Worm (Caenorhabditis elegans) whole organism, late embryonic: ENCODE measurements around the gene F42A9.17.

Source experiments
- K09A11.1 ChIP-seq: sonication (generic microtip); optimal IDR thresholded peaks from 2 replicates; lab custom pipeline; 2017; ENCODE audit warnings: antibody characterized with exemption, mild to moderate bottlenecking, missing genetic modification characterization, missing compliant biosample characterization; ENCODE audit not compliant: insufficient read depth
- ceh-14 ChIP-seq: sonication (generic microtip); optimal IDR thresholded peaks from 2 replicates; lab custom pipeline; 2016; ENCODE audit warnings: missing genotype, missing genetic modification characterization, missing compliant biosample characterization
- ets-4 ChIP-seq: sonication (generic microtip); optimal IDR thresholded peaks from 2 replicates; lab custom pipeline; 2016; ENCODE audit warnings: missing genetic modification characterization, missing compliant biosample characterization
- lim-6 ChIP-seq: sonication (generic microtip); optimal IDR thresholded peaks from 2 replicates; lab custom pipeline; 2016; ENCODE audit warnings: missing genetic modification characterization, missing compliant biosample characterization
- npax-4 ChIP-seq: sonication (generic microtip); optimal IDR thresholded peaks from 2 replicates; lab custom pipeline; 2016; ENCODE audit warnings: missing genetic modification characterization, missing compliant biosample characterization
- pros-1 ChIP-seq: fragments of 150-350 bp; optimal IDR thresholded peaks from 2 replicates; lab custom pipeline; 2014; ENCODE audit warnings: missing biosample characterization, missing genetic modification reagents, missing genetic modification characterization
- unc-86 ChIP-seq: sonication (generic microtip); optimal IDR thresholded peaks from 2 replicates; lab custom pipeline; 2016; ENCODE audit warnings: missing genetic modification characterization, missing compliant biosample characterization
- zip-5 ChIP-seq: sonication (generic microtip); optimal IDR thresholded peaks from 2 replicates; lab custom pipeline; 2016; ENCODE audit warnings: missing genetic modification characterization, missing compliant biosample characterization

- TF ChIP-seq K09A11.1 (tag; lab: Kevin White, UChicago) = no peak
- no peak for TF ChIP-seq ceh-14 (tag; lab: Kevin White, UChicago)
- TF ChIP-seq pros-1 (tag; lab: Kevin White, UChicago) = no peak
- TF ChIP-seq unc-86 (tag; lab: Kevin White, UChicago) = no peak
- TF ChIP-seq npax-4 = no peak
- no peak for TF ChIP-seq zip-5
- no peak for TF ChIP-seq ets-4 (tag; lab: Kevin White, UChicago)
- no peak for TF ChIP-seq lim-6 (tag; lab: Kevin White, UChicago)
Observed at ce11 chrIV:8595317-8595716, 16.4 kb downstream of the F42A9.17 start, which contains the start of gene Y59H11AR.3.
